Fruit fly (Drosophila melanogaster) S2 (cell line): ENCODE measurements around the gene teq.

ENCODE experiments used
- CG8478 ChIP-seq: fragments of >200 bp; optimal IDR thresholded peaks from 2 replicates; lab custom pipeline; 2018
- CTCF ChIP-seq, 2 experiments: fragments of >200 bp; optimal IDR thresholded peaks; 2 replicates each; lab custom pipeline; 2018

dm6 chr3L:9113582-9114282 lies 39.3 kb downstream of the teq start:
- TF ChIP-seq CG8478 (lab: Kevin White, UChicago), result no peak
- no peak for TF ChIP-seq CTCF (optimal IDR thresholded peaks at IDR 0.05; lab: Kevin White, UChicago)
